Worm (Caenorhabditis elegans) whole organism, late embryonic: ENCODE data around the gene dnj-23.

Experiments
- pat-9 ChIP-seq: fragments of 200-800 bp; sonication (Bioruptor generic); optimal IDR thresholded peaks from 2 replicates; lab custom pipeline; 2018; ENCODE audit warnings: mild to moderate bottlenecking, missing genetic modification characterization, moderate library complexity, missing compliant biosample characterization
- sox-4 ChIP-seq: sonication (generic microtip); optimal IDR thresholded peaks from 2 replicates; lab custom pipeline; 2017; ENCODE audit warnings: mild to moderate bottlenecking, missing genetic modification characterization, inconsistent platforms, missing compliant biosample characterization
- unc-55 ChIP-seq: sonication (generic microtip); optimal IDR thresholded peaks from 2 replicates; lab custom pipeline; 2017; ENCODE audit warnings: missing biosample characterization, missing genetic modification reagents, missing genetic modification characterization
- ztf-16 ChIP-seq: sonication (generic microtip); optimal IDR thresholded peaks from 2 replicates; lab custom pipeline; 2017; ENCODE audit warnings: missing genetic modification characterization, missing compliant biosample characterization

ce11 chrII:9137803-9138202, 29.4 kb upstream of the dnj-23 start, which contains the start of gene C16D2.3:
- TF ChIP-seq pat-9 (no peak), ztf-16 (tag; lab: Kevin White, UChicago) (no peak), sox-4 (tag; lab: Kevin White, UChicago) (no peak), unc-55 (GFP tag; lab: Kevin White, UChicago) (no peak)
